Fruit fly (Drosophila melanogaster): Measurements from ENCODE around the gene RpS27A.

Gene RpS27A

dm6 chr2L:10396877-10397587 lies 11.1 kb upstream of the RpS27A start (continued):
- peak in 1 of 2 experiments; percentile 30 for TF ChIP-seq tll (GFP tag; optimal IDR thresholded peaks at IDR 0.05)
- TF ChIP-seq CG42726 (GFP tag; IDR thresholded peaks at IDR 0.05; ENCODE audit: partially characterized antibody): no peak
- TF ChIP-seq CG6765 (GFP tag; optimal IDR thresholded peaks at IDR 0.05): no peak
- no peak for TF ChIP-seq caup (GFP tag; optimal IDR thresholded peaks at IDR 0.05; ENCODE audit: severe bottlenecking)
- peak; percentile 5 for TF ChIP-seq CG3281 (GFP tag; optimal IDR thresholded peaks at IDR 0.05)
- no peak for TF ChIP-seq CG32772 (GFP tag; IDR thresholded peaks at IDR 0.05)
- TF ChIP-seq CG8944 (GFP tag; optimal IDR thresholded peaks at IDR 0.05): no peak
- no peak for TF ChIP-seq ind (GFP tag; optimal IDR thresholded peaks at IDR 0.05)
- no peak for TF ChIP-seq dati (GFP tag; IDR thresholded peaks at IDR 0.05)
- 0 out of 2 replicates have a peak, but pooled peaks have one; percentile 6 for TF ChIP-seq Xrp1 (GFP tag; IDR thresholded peaks at IDR 0.05)
- TF ChIP-seq cg (GFP tag; optimal IDR thresholded peaks at IDR 0.05): peak; percentile 84
- no peak for TF ChIP-seq CG13424 (tag; optimal IDR thresholded peaks at IDR 0.05)
- TF ChIP-seq tna (GFP tag; IDR thresholded peaks at IDR 0.05; ENCODE audit: partially characterized antibody): 0 out of 2 replicates have a peak, but pooled peaks have one; percentile 17
- TF ChIP-seq CG17186 (GFP tag; optimal IDR thresholded peaks at IDR 0.05): no peak
- no peak for TF ChIP-seq CG18619 (GFP tag; optimal IDR thresholded peaks at IDR 0.05)
- TF ChIP-seq Hmx (GFP tag; optimal IDR thresholded peaks at IDR 0.05): no peak
- no peak for TF ChIP-seq her (GFP tag; optimal IDR thresholded peaks at IDR 0.05)
- no peak for TF ChIP-seq CG17359 (tag; optimal IDR thresholded peaks at IDR 0.05)
- TF ChIP-seq CG7987 (GFP tag; optimal IDR thresholded peaks at IDR 0.05): peak; percentile 61
- no peak for TF ChIP-seq Ets65A (GFP tag)
- TF ChIP-seq CG14710 (tag; optimal IDR thresholded peaks at IDR 0.05): no peak
- TF ChIP-seq CG31388 (GFP tag; optimal IDR thresholded peaks at IDR 0.05): no peak
- TF ChIP-seq CG17612 (GFP tag; IDR thresholded peaks at IDR 0.05): no peak
- no peak for TF ChIP-seq dmrt11E (tag; optimal IDR thresholded peaks at IDR 0.05)
- no peak for TF ChIP-seq Elba2 (GFP tag; optimal IDR thresholded peaks at IDR 0.05)
- TF ChIP-seq cato (GFP tag; optimal IDR thresholded peaks at IDR 0.05; ENCODE audit: borderline replicate concordance): no peak
- no peak for TF ChIP-seq Spps (tag; optimal IDR thresholded peaks at IDR 0.05)
- no peak for TF ChIP-seq zen2 (GFP tag; IDR thresholded peaks at IDR 0.05; ENCODE audit: partially characterized antibody)
- no peak for TF ChIP-seq NFAT (GFP tag; IDR thresholded peaks at IDR 0.05)
- TF ChIP-seq CG17361 (GFP tag; IDR thresholded peaks at IDR 0.05): no peak
- no peak for TF ChIP-seq Hr3 (GFP tag; optimal IDR thresholded peaks at IDR 0.05)
- TF ChIP-seq zf30C (GFP tag; optimal IDR thresholded peaks at IDR 0.05): no peak
- TF ChIP-seq Hr78 (GFP tag; optimal IDR thresholded peaks at IDR 0.05): no peak
- TF ChIP-seq CG5245 (GFP tag; optimal IDR thresholded peaks at IDR 0.05): no peak
- no peak for TF ChIP-seq Sry-δ (GFP tag; optimal IDR thresholded peaks at IDR 0.05)
- peak in 1 of 3 experiments; percentile 2 for TF ChIP-seq lola (GFP tag; optimal IDR thresholded peaks at IDR 0.05)
- TF ChIP-seq fd102C (GFP tag; optimal IDR thresholded peaks at IDR 0.05): no peak
- no peak for TF ChIP-seq Hmr (GFP tag; optimal IDR thresholded peaks at IDR 0.05)
- TF ChIP-seq sob (GFP tag; IDR thresholded peaks at IDR 0.05): no peak
- no peak for TF ChIP-seq CG2199 (GFP tag; IDR thresholded peaks at IDR 0.05)
- no peak for TF ChIP-seq CG11085 (GFP tag; IDR thresholded peaks at IDR 0.05)
- TF ChIP-seq esg (GFP tag; conservative IDR thresholded peaks at IDR 0.05): no peak
